Worm (Caenorhabditis elegans) whole organism, midembryonic: ENCODE measurements around the gene C02F4.5.

Experiments used
- T22C8.4 ChIP-seq: fragments of 200-800 bp; sonication (Bioruptor generic); IDR thresholded peaks from 2 replicates; pipeline ENCODE4 v1.3.6; 2022; ENCODE audit warnings: missing genetic modification characterization, missing compliant biosample characterization
- cog-1 ChIP-seq: sonication (generic microtip); optimal IDR thresholded peaks from 2 replicates; lab custom pipeline; 2016; ENCODE audit warnings: missing genetic modification characterization, missing compliant biosample characterization
- flt-1 ChIP-seq: fragments of 200-800 bp; sonication (Bioruptor generic); IDR thresholded peaks from 2 replicates; pipeline ENCODE4 v1.3.6; 2022; ENCODE audit warnings: missing genetic modification characterization, missing compliant biosample characterization
- klf-2 ChIP-seq: fragments of 200-800 bp; sonication (Bioruptor generic); conservative IDR thresholded peaks from 2 replicates; pipeline ENCODE4 v1.3.6; 2022; ENCODE audit warnings: missing genetic modification reagents, missing genetic modification characterization, missing compliant biosample characterization
- med-1 ChIP-seq: sonication (generic microtip); optimal IDR thresholded peaks from 2 replicates; lab custom pipeline; 2017; ENCODE audit warnings: missing genetic modification characterization, mild to moderate bottlenecking, missing compliant biosample characterization, antibody characterized with exemption, missing genetic modification reagents; ENCODE audit not compliant: insufficient read depth
- ref-1 ChIP-seq: fragments of 200-800 bp; sonication (Bioruptor generic); conservative IDR thresholded peaks from 2 replicates; pipeline ENCODE4 v1.3.6; 2022; ENCODE audit warnings: missing genetic modification reagents, missing genetic modification characterization, missing compliant biosample characterization
- tab-1 ChIP-seq: fragments of 200-800 bp; sonication (Bioruptor generic); IDR thresholded peaks from 2 replicates; pipeline ENCODE4 v1.3.6; 2022; ENCODE audit warnings: missing genetic modification characterization, missing compliant biosample characterization
- ztf-23 ChIP-seq: fragments of 200-800 bp; sonication (Bioruptor generic); IDR thresholded peaks from 2 replicates; pipeline ENCODE4 v1.3.6; 2022; ENCODE audit warnings: missing genetic modification reagents, missing genetic modification characterization, missing compliant biosample characterization
- ztf-29 ChIP-seq: fragments of 200-800 bp; sonication (Bioruptor generic); IDR thresholded peaks from 2 replicates; pipeline ENCODE4 v1.3.6; 2022; ENCODE audit warnings: missing genetic modification reagents, missing genetic modification characterization, missing compliant biosample characterization

The C02F4.5 gene

ce11 chrIV:10554947-10555346, 31.0 kb upstream of the C02F4.5 start, which contains the start of gene zim-2:
Gene zim-2 (plus strand): TSS chrIV:10555247.
- TF ChIP-seq tab-1 (GFP tag; lab: Robert Waterston, UW) (no peak), klf-2 (GFP tag; lab: Robert Waterston, UW) (no peak), ztf-29 (no peak), ztf-23 (GFP tag; lab: Robert Waterston, UW) (no peak), ref-1 (GFP tag; lab: Robert Waterston, UW) (no peak), cog-1 (tag; lab: Kevin White, UChicago) (no peak), T22C8.4 (GFP tag; lab: Robert Waterston, UW) (no peak), flt-1 (no peak), med-1 (GFP tag; lab: Kevin White, UChicago) (no peak)

ce11 chrIV:10548546-10548945, 24.6 kb upstream of the C02F4.5 start:
- TF ChIP-seq ref-1 (GFP tag; lab: Robert Waterston, UW) (peak; percentile 62), tab-1 (GFP tag; lab: Robert Waterston, UW) (0 out of 2 replicates have a peak, but pooled peaks have one; percentile 53)

- TF ChIP-seq flt-1 (no peak), T22C8.4 (GFP tag; lab: Robert Waterston, UW) (no peak), ztf-23 (GFP tag; lab: Robert Waterston, UW) (no peak), tab-1 (GFP tag; lab: Robert Waterston, UW) (no peak), ztf-29 (no peak), med-1 (GFP tag; lab: Kevin White, UChicago) (no peak), ref-1 (GFP tag; lab: Robert Waterston, UW) (no peak), klf-2 (GFP tag; lab: Robert Waterston, UW) (no peak), cog-1 (tag; lab: Kevin White, UChicago) (no peak)
Observed at ce11 chrIV:10546589-10547136, 22.7 kb upstream of the C02F4.5 start, which contains the start of gene zim-1. Gene zim-1 (plus strand): TSS chrIV:10547086.

- TF ChIP-seq flt-1 = no peak
- no peak for TF ChIP-seq ref-1 (GFP tag; lab: Robert Waterston, UW)
- no peak for TF ChIP-seq klf-2 (GFP tag; lab: Robert Waterston, UW)
- TF ChIP-seq med-1 (GFP tag; lab: Kevin White, UChicago) = no peak
- no peak for TF ChIP-seq cog-1 (tag; lab: Kevin White, UChicago)
- no peak for TF ChIP-seq tab-1 (GFP tag; lab: Robert Waterston, UW)
- TF ChIP-seq ztf-29 = no peak
- no peak for TF ChIP-seq ztf-23 (GFP tag; lab: Robert Waterston, UW)
- no peak for TF ChIP-seq T22C8.4 (GFP tag; lab: Robert Waterston, UW)
Observed at ce11 chrIV:10545038-10545437, 21.1 kb upstream of the C02F4.5 start, which contains the start of gene T07G12.5. Gene T07G12.5 (minus strand): TSS chrIV:10545138.

- TF ChIP-seq klf-2 (GFP tag; lab: Robert Waterston, UW) (no peak), ref-1 (GFP tag; lab: Robert Waterston, UW) (no peak), med-1 (GFP tag; lab: Kevin White, UChicago) (no peak), cog-1 (tag; lab: Kevin White, UChicago) (no peak), ztf-29 (no peak), T22C8.4 (GFP tag; lab: Robert Waterston, UW) (no peak), ztf-23 (GFP tag; lab: Robert Waterston, UW) (no peak), tab-1 (GFP tag; lab: Robert Waterston, UW) (no peak), flt-1 (no peak)
Observed at ce11 chrIV:10543361-10543760, 19.4 kb upstream of the C02F4.5 start.

- TF ChIP-seq klf-2 (GFP tag; lab: Robert Waterston, UW) = no peak
- no peak for TF ChIP-seq T22C8.4 (GFP tag; lab: Robert Waterston, UW)
- no peak for TF ChIP-seq med-1 (GFP tag; lab: Kevin White, UChicago)
- TF ChIP-seq ztf-29 = no peak
- no peak for TF ChIP-seq ztf-23 (GFP tag; lab: Robert Waterston, UW)
- TF ChIP-seq flt-1 = no peak
- TF ChIP-seq ref-1 (GFP tag; lab: Robert Waterston, UW) = no peak
- no peak for TF ChIP-seq tab-1 (GFP tag; lab: Robert Waterston, UW)
- TF ChIP-seq cog-1 (tag; lab: Kevin White, UChicago) = no peak
Observed at ce11 chrIV:10542283-10542682, 18.3 kb upstream of the C02F4.5 start.

- no peak for TF ChIP-seq tab-1 (GFP tag; lab: Robert Waterston, UW)
- TF ChIP-seq ztf-29 = no peak
- TF ChIP-seq T22C8.4 (GFP tag; lab: Robert Waterston, UW) = no peak
- TF ChIP-seq cog-1 (tag; lab: Kevin White, UChicago) = no peak
- no peak for TF ChIP-seq ztf-23 (GFP tag; lab: Robert Waterston, UW)
- TF ChIP-seq flt-1 = no peak
- no peak for TF ChIP-seq klf-2 (GFP tag; lab: Robert Waterston, UW)
- no peak for TF ChIP-seq med-1 (GFP tag; lab: Kevin White, UChicago)
- no peak for TF ChIP-seq ref-1 (GFP tag; lab: Robert Waterston, UW)
Observed at ce11 chrIV:10538584-10538983, 14.6 kb upstream of the C02F4.5 start, which contains the start of gene T07G12.4. Gene T07G12.4 (minus strand): TSS chrIV:10538684.

ce11 chrIV:10533639-10534038, 9.7 kb upstream of the C02F4.5 start, which contains the start of gene T07G12.3:
Gene T07G12.3 (plus strand): TSS chrIV:10533939.
- TF ChIP-seq med-1 (GFP tag; lab: Kevin White, UChicago) = no peak
- no peak for TF ChIP-seq cog-1 (tag; lab: Kevin White, UChicago)

- TF ChIP-seq T22C8.4 (GFP tag; lab: Robert Waterston, UW) = no peak
Observed at ce11 chrIV:10530648-10531047, 6.7 kb upstream of the C02F4.5 start, which contains the start of gene T07G12.2. Gene T07G12.2 (plus strand): TSS chrIV:10530709.

ce11 chrIV:10521106-10521505, 2.8 kb downstream of the C02F4.5 start, which contains the start of gene cal-4:
Gene cal-4 (plus strand): TSS chrIV:10521406.
- TF ChIP-seq ztf-23 (GFP tag; lab: Robert Waterston, UW) = no peak
- TF ChIP-seq med-1 (GFP tag; lab: Kevin White, UChicago) = no peak
